Fruit fly (Drosophila melanogaster) Kc167 (cell line): ENCODE data around the gene alpha-Est2.

ENCODE experiments used
- Sin3A ChIP-seq: fragments of >200 bp; optimal IDR thresholded peaks from 2 replicates; lab custom pipeline; 2018; ENCODE audit warnings: missing external identifiers
- h ChIP-seq: fragments of >200 bp; optimal IDR thresholded peaks from 3 replicates; lab custom pipeline; 2018; ENCODE audit warnings: missing external identifiers
- insv ChIP-seq: fragments of >200 bp; optimal IDR thresholded peaks from 3 replicates; lab custom pipeline; 2018; ENCODE audit warnings: missing external identifiers
- psq ChIP-seq: fragments of >200 bp; optimal IDR thresholded peaks from 2 replicates; lab custom pipeline; 2017; ENCODE audit warnings: missing external identifiers

dm6 chr3R:7502276-7502675, 39.3 kb upstream of the alpha-Est2 start, which contains the start of gene Mics1:
- TF ChIP-seq h (no peak), Sin3A (lab: Kevin White, UChicago) (no peak), psq (lab: Kevin White, UChicago) (no peak), insv (lab: Kevin White, UChicago) (no peak)
